Fruit fly (Drosophila melanogaster): ENCODE results near the gene mfas.
A peak's percentile ranks its signal among the peaks of the same experiment; 100 is the strongest.

mfas gene

dm6 chr3R:11984441-11984840 lies 8.7 kb downstream of the mfas start, which contains the start of gene CG3397:
CG3397 (minus strand) TSS chr3R:11984541.
- TF ChIP-seq sage (GFP tag; optimal IDR thresholded peaks at IDR 0.05) (peak; percentile 16), fru (GFP tag; optimal IDR thresholded peaks at IDR 0.05) (no peak)

DNA sequence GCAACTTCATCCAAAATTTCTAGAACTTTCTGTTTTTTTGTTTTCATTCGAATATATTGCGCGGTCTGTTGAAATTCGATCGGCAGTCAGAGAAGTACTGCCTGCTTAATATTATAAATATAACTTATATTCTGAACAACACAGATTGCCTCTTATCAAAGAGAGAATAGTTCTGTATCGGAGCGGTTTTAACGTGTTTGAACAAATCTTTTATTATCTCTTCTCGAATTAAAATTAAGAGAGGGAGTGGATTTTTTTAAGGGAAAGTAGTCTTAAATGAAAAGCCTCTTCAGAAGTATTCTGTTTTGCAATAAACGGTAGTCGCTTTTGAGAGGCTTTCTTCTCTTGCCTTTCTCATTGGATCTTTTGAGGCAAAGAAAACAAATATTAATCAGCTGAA lies 10.6 kb downstream of the mfas start:
- TF ChIP-seq CrebA (GFP tag; optimal IDR thresholded peaks at IDR 0.05; ENCODE audit: borderline replicate concordance) (peak; percentile 21), Hnf4 (GFP tag; optimal IDR thresholded peaks at IDR 0.05) (no peak)

dm6 chr3R:11981962-11982361 lies 11.2 kb downstream of the mfas start, which contains the start of gene CG12224:
CG12224 (minus strand) TSS chr3R:11982062.
- TF ChIP-seq CG32264 (GFP tag; optimal IDR thresholded peaks at IDR 0.05) = no peak
- TF ChIP-seq lola (GFP tag; optimal IDR thresholded peaks at IDR 0.05) = no peak
- TF ChIP-seq sv (GFP tag; optimal IDR thresholded peaks at IDR 0.05) = no peak
- TF ChIP-seq rgr (GFP tag; optimal IDR thresholded peaks at IDR 0.05) = no peak
- TF ChIP-seq Dif (GFP tag; optimal IDR thresholded peaks at IDR 0.05; ENCODE audit: partially characterized antibody) = no peak
- no peak for TF ChIP-seq foxo (GFP tag; optimal IDR thresholded peaks at IDR 0.05)
- no peak for TF ChIP-seq Abd-B (GFP tag; optimal IDR thresholded peaks at IDR 0.05)
- TF ChIP-seq sage (GFP tag; optimal IDR thresholded peaks at IDR 0.05) = no peak
- no peak for TF ChIP-seq Dfd (GFP tag; optimal IDR thresholded peaks at IDR 0.05)
- TF ChIP-seq Hnf4 (GFP tag; optimal IDR thresholded peaks at IDR 0.05) = no peak
- no peak for TF ChIP-seq Vsx2 (GFP tag; optimal IDR thresholded peaks at IDR 0.05; ENCODE audit: partially characterized antibody)
- TF ChIP-seq Jra (GFP tag; optimal IDR thresholded peaks at IDR 0.05) = no peak
- no peak for TF ChIP-seq fru (GFP tag; optimal IDR thresholded peaks at IDR 0.05)
- TF ChIP-seq woc (GFP tag; optimal IDR thresholded peaks at IDR 0.05) = no peak
- TF ChIP-seq GATAd (GFP tag; optimal IDR thresholded peaks at IDR 0.05) = no peak

- TF ChIP-seq dl (GFP tag; optimal IDR thresholded peaks at IDR 0.05; ENCODE audit: insufficient read depth in 1 of 2, partially characterized antibody in 2 of 2) (peak in 1 of 2 experiments; percentile 1), dsf (GFP tag; optimal IDR thresholded peaks at IDR 0.05; ENCODE audit: borderline replicate concordance) (no peak), Dif (GFP tag; optimal IDR thresholded peaks at IDR 0.05; ENCODE audit: partially characterized antibody) (peak; percentile 10), usp (GFP tag; optimal IDR thresholded peaks at IDR 0.05) (no peak), br (GFP tag; optimal IDR thresholded peaks at IDR 0.05) (peak; percentile 31), sv (GFP tag; optimal IDR thresholded peaks at IDR 0.05) (no peak), HLH106 (tag; optimal IDR thresholded peaks at IDR 0.05) (peak; percentile 56), ey (GFP tag; optimal IDR thresholded peaks at IDR 0.05) (peak; percentile 41), Sp1 (GFP tag; optimal IDR thresholded peaks at IDR 0.05) (peak; percentile 33), Abd-B (GFP tag; optimal IDR thresholded peaks at IDR 0.05) (no peak), psq (GFP tag; optimal IDR thresholded peaks at IDR 0.05) (peak; percentile 29), Hnf4 (GFP tag; optimal IDR thresholded peaks at IDR 0.05) (peak; percentile 31), Rel (GFP tag; optimal IDR thresholded peaks at IDR 0.05) (no peak), Rel (tag; optimal IDR thresholded peaks at IDR 0.05) (no peak), jim (GFP tag; optimal IDR thresholded peaks at IDR 0.05) (no peak), sage (GFP tag; optimal IDR thresholded peaks at IDR 0.05) (no peak), OdsH (GFP tag; optimal IDR thresholded peaks at IDR 0.05) (peak; percentile 56), h (GFP tag; optimal IDR thresholded peaks at IDR 0.05) (peak; percentile 65), Vsx2 (GFP tag; optimal IDR thresholded peaks at IDR 0.05; ENCODE audit: partially characterized antibody) (no peak), rgr (GFP tag; optimal IDR thresholded peaks at IDR 0.05) (peak; percentile 64), Dfd (GFP tag; optimal IDR thresholded peaks at IDR 0.05) (no peak), foxo (GFP tag; optimal IDR thresholded peaks at IDR 0.05) (peak in 1 of 2 experiments; percentile 69), woc (GFP tag; optimal IDR thresholded peaks at IDR 0.05) (peak; percentile 25), CG32264 (GFP tag; optimal IDR thresholded peaks at IDR 0.05) (no peak), fru (GFP tag; optimal IDR thresholded peaks at IDR 0.05) (peak; percentile 66), CG9705 (GFP tag; optimal IDR thresholded peaks at IDR 0.05) (no peak)
These were observed 13.1 kb downstream of the mfas start, which contains the start of gene CG18547 for dm6 chr3R:11979879-11980571. CG18547 (minus strand) TSS chr3R:11980390.

DNA sequence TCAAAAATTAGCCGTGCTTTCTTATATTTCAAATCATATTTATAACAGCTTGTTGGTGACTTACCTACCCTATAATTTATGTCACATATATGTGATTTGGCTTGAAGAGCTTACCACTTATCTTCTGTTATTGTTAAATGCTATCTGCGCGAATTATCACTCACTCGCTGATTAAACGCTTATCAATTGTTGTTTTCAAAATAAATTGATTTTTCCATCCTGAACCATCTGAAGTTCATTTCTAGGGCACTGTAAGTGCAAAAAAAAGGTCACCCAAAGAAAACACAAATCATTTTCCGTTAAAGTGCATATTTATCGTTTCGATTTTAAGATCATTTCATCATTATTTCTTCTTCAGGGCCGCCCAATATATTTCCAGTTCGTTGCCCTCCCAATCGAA lies 14.8 kb downstream of the mfas start:
- TF ChIP-seq Myc (optimal IDR thresholded peaks at IDR 0.05) = no peak
- no peak for TF ChIP-seq ey (GFP tag; optimal IDR thresholded peaks at IDR 0.05)
- no peak for TF ChIP-seq Mio (GFP tag; optimal IDR thresholded peaks at IDR 0.05)
- no peak for TF ChIP-seq sv (GFP tag; optimal IDR thresholded peaks at IDR 0.05)
- TF ChIP-seq OdsH (GFP tag; optimal IDR thresholded peaks at IDR 0.05) = no peak
- no peak for TF ChIP-seq Dif (GFP tag; optimal IDR thresholded peaks at IDR 0.05; ENCODE audit: partially characterized antibody)
- TF ChIP-seq psq (GFP tag; optimal IDR thresholded peaks at IDR 0.05) = no peak
- no peak for TF ChIP-seq brk (GFP tag; optimal IDR thresholded peaks at IDR 0.05)
- no peak for TF ChIP-seq Hr78 (GFP tag; optimal IDR thresholded peaks at IDR 0.05)
- no peak for TF ChIP-seq h (GFP tag; optimal IDR thresholded peaks at IDR 0.05)
- TF ChIP-seq woc (GFP tag; optimal IDR thresholded peaks at IDR 0.05) = no peak
- TF ChIP-seq HLH106 (tag; optimal IDR thresholded peaks at IDR 0.05) = no peak
- no peak for TF ChIP-seq dmrt93B (GFP tag; optimal IDR thresholded peaks at IDR 0.05)
- no peak for TF ChIP-seq Vsx2 (GFP tag; optimal IDR thresholded peaks at IDR 0.05; ENCODE audit: partially characterized antibody)
- no peak for TF ChIP-seq GATAd (GFP tag; optimal IDR thresholded peaks at IDR 0.05)
- TF ChIP-seq dl (GFP tag; optimal IDR thresholded peaks at IDR 0.05; ENCODE audit: insufficient read depth in 1 of 2, partially characterized antibody in 2 of 2) = no peak
